Worm (Caenorhabditis elegans) whole organism, midembryonic: Measurements from ENCODE around the gene twk-11.

Source experiments
- klf-2 ChIP-seq: fragments of 200-800 bp; sonication (Bioruptor generic); conservative IDR thresholded peaks from 2 replicates; pipeline ENCODE4 v1.3.6; 2022; ENCODE audit warnings: missing genetic modification reagents, missing genetic modification characterization, missing compliant biosample characterization
- med-1 ChIP-seq: sonication (generic microtip); optimal IDR thresholded peaks from 2 replicates; lab custom pipeline; 2017; ENCODE audit warnings: missing genetic modification characterization, mild to moderate bottlenecking, missing compliant biosample characterization, antibody characterized with exemption, missing genetic modification reagents; ENCODE audit not compliant: insufficient read depth
- ref-1 ChIP-seq: fragments of 200-800 bp; sonication (Bioruptor generic); conservative IDR thresholded peaks from 2 replicates; pipeline ENCODE4 v1.3.6; 2022; ENCODE audit warnings: missing genetic modification reagents, missing genetic modification characterization, missing compliant biosample characterization
- tab-1 ChIP-seq: fragments of 200-800 bp; sonication (Bioruptor generic); IDR thresholded peaks from 2 replicates; pipeline ENCODE4 v1.3.6; 2022; ENCODE audit warnings: missing genetic modification characterization, missing compliant biosample characterization

DNA sequence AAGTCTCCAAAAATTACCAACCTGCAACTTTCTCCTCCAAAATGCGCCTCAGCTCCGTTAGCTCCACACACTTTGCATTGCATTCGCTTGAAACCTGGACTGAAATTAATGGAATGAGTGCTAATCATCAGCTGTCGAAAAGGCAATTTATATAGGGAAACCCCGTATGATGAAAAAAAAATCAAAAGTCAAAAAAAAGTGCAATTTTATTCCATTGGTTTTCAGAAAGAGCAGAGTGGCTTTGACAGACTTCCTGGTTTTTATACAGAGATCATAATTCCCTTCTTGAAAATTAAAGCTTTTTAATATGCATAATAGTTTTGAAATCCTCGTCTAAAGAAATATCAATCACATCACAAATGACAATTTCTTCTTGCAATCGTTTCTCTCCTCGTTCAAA, 48.7 kb downstream of the twk-11 start, which contains the start of gene nhr-139:
- TF ChIP-seq med-1 (GFP tag; lab: Kevin White, UChicago) (no peak), tab-1 (GFP tag; lab: Robert Waterston, UW) (no peak), klf-2 (no peak), ref-1 (no peak)
